Fruit fly (Drosophila melanogaster): ENCODE data around the gene CG43439.

CG43439 gene

DNA sequence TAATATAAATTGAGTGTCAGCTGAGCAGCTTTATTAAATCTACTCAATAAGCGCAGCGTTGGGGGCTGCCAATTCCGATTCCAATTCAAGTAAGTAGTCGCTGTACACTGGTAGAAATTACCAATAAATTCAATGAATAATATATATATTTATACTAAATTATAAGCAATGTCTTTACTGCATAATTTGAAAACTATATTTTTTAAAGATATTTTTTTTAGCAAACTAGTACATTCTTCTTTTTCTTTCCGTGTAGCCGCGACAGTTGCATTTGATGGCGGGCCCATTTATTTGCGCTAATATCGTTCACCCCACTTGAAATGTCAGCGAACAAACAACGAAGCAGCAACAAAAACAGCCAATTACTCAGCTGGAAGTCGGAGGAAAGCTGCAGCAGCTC lies 7.0 kb downstream of the CG43439 start (continued):
- TF ChIP-seq Eip93F (GFP tag; optimal IDR thresholded peaks at IDR 0.05) (no peak), CG3032 (tag; optimal IDR thresholded peaks at IDR 0.05) (peak; percentile 62), esn (GFP tag; optimal IDR thresholded peaks at IDR 0.05) (peak; percentile 63), eg (GFP tag; IDR thresholded peaks at IDR 0.05) (peak; percentile 89), CG6792 (GFP tag; optimal IDR thresholded peaks at IDR 0.05) (peak; percentile 58), ss (GFP tag; optimal IDR thresholded peaks at IDR 0.05) (peak; percentile 52 to 61), Smox (GFP tag; optimal IDR thresholded peaks at IDR 0.05) (peak; percentile 47), Met (GFP tag; optimal IDR thresholded peaks at IDR 0.05) (peak; percentile 67), CG8632 (GFP tag; optimal IDR thresholded peaks at IDR 0.05) (peak; percentile 62), Ets96B (tag; optimal IDR thresholded peaks at IDR 0.05) (peak; percentile 56), CG6276 (GFP tag; optimal IDR thresholded peaks at IDR 0.05) (peak; percentile 55), Eip78C (GFP tag) (peak; percentile 88), vri (GFP tag; optimal IDR thresholded peaks at IDR 0.05) (peak; percentile 13)

DNA sequence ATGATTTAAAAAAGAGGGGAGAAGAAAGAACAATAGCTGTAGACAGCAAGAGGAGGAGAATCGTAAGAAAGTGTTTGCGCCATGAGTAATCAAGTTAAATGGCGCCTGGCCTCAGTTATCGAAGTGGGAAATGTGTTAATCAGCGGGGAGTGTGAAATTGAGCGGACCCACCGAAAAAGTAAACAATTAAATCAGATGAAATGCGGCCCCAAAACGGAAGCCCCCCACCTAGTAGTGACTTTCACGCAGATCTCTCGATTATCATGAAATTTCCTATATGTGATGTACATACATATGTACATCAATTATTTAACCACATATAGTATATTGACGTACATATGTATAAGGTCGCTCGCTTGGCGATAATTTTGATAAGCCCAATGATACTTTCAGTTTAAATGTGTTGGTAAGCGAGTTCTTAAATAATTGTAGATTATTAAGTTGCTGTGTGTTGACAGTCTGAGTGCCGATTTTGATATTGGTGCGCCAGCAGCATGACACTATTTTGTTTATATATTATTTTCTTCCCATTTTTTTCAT lies 7.7 kb downstream of the CG43439 start:
- TF ChIP-seq dac (GFP tag; optimal IDR thresholded peaks at IDR 0.05) (no peak), fkh (GFP tag; optimal IDR thresholded peaks at IDR 0.05) (peak; percentile 48), CG11294 (GFP tag; IDR thresholded peaks at IDR 0.05) (no peak), CG1621 (tag; optimal IDR thresholded peaks at IDR 0.05) (no peak), Eip78C (GFP tag) (peak; percentile 44), svp (GFP tag) (peak; percentile 84), cyc (GFP tag; optimal IDR thresholded peaks at IDR 0.05) (no peak), vri (GFP tag; optimal IDR thresholded peaks at IDR 0.05) (peak; percentile 17)

- no peak for TF ChIP-seq CG4318 (GFP tag; optimal IDR thresholded peaks at IDR 0.05)
- no peak for TF ChIP-seq Sox102F (GFP tag; optimal IDR thresholded peaks at IDR 0.05)
- TF ChIP-seq Eip78C (GFP tag), result peak; percentile 1
- TF ChIP-seq vri (GFP tag; optimal IDR thresholded peaks at IDR 0.05), result peak; percentile 3
- peak; percentile 18 for TF ChIP-seq svp (GFP tag)
- TF ChIP-seq CG11762 (GFP tag; optimal IDR thresholded peaks at IDR 0.05; ENCODE audit: insufficient read depth), result no peak
Observed at dm6 chr3L:6975875-6976274, 8.5 kb downstream of the CG43439 start.

dm6 chr3L:6972367-6972766 lies 12.0 kb downstream of the CG43439 start, which contains the start of gene CG10063:
Gene CG10063 (minus strand): TSS chr3L:6972467.
- TF ChIP-seq CG7368 (GFP tag; optimal IDR thresholded peaks at IDR 0.05) (no peak), CG6808 (GFP tag; optimal IDR thresholded peaks at IDR 0.05) (peak; percentile 75), CG6276 (GFP tag; optimal IDR thresholded peaks at IDR 0.05) (no peak), dsx (GFP tag; optimal IDR thresholded peaks at IDR 0.05; ENCODE audit: poor library complexity, severe bottlenecking) (no peak)

DNA sequence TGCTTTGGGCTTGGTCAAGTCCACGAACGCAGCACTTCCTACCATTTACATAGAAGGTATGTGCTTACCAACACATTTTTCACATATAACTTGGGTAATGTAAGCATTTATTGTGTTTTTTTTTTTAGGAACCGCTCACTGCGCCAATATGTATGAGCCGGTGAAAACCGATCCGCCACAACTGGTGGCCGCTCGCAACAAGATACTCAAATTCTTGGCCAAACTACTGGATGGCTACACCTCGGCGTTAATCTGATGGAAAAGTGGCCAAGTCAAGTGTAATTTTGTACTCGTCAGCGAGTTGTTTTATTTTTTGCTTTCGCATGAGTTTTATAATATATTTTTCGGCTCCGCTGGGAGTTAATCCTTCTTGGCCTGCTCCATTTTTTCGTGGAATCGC lies 13.1 kb downstream of the CG43439 start:
- no peak for TF ChIP-seq achi (GFP tag; optimal IDR thresholded peaks at IDR 0.05)
- no peak for TF ChIP-seq CG11902 (GFP tag; optimal IDR thresholded peaks at IDR 0.05)
- TF ChIP-seq CG6854 (GFP tag; optimal IDR thresholded peaks at IDR 0.05), result no peak
- no peak for TF ChIP-seq CG8319 (GFP tag; optimal IDR thresholded peaks at IDR 0.05)
- no peak for TF ChIP-seq dac (GFP tag; optimal IDR thresholded peaks at IDR 0.05)
- no peak for TF ChIP-seq topi (GFP tag; optimal IDR thresholded peaks at IDR 0.05)
- no peak for TF ChIP-seq Ets96B (tag; optimal IDR thresholded peaks at IDR 0.05)
- TF ChIP-seq CG11762 (GFP tag; optimal IDR thresholded peaks at IDR 0.05; ENCODE audit: insufficient read depth), result no peak
- no peak for TF ChIP-seq CG16779 (tag; optimal IDR thresholded peaks at IDR 0.05)
- no peak for TF ChIP-seq CG3919 (GFP tag; optimal IDR thresholded peaks at IDR 0.05)
- TF ChIP-seq Lpt (GFP tag; optimal IDR thresholded peaks at IDR 0.05), result no peak
- no peak for TF ChIP-seq lz (GFP tag; optimal IDR thresholded peaks at IDR 0.05)
- no peak for TF ChIP-seq Hr39 (GFP tag; optimal IDR thresholded peaks at IDR 0.05)
- TF ChIP-seq Eip78C (GFP tag), result no peak
- no peak for TF ChIP-seq CG4318 (GFP tag; optimal IDR thresholded peaks at IDR 0.05)
- TF ChIP-seq CG10669 (GFP tag; optimal IDR thresholded peaks at IDR 0.05), result no peak
- no peak for TF ChIP-seq fd59A (GFP tag; optimal IDR thresholded peaks at IDR 0.05)
